Worm (Caenorhabditis elegans): Measurements from ENCODE around the gene gly-3.

gly-3 gene

DNA sequence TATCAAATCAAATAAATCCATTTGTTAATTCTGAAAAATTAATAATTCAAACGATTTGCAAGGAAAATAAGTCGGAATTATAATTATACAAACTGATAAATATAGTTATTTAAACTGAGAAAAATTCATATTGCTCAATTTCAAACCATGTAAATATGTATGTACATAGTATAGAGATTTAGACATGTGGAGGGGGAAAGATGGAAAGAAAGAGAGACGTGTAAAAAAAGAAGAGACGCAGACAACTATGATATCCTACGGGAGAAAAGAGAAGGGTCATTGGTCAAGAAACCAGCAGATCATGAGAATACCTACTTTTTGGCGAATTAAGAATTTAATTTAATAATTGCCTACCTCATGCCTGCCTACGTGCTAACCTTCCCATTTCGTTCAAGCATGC, 40.5 kb upstream of the gly-3 start, which contains the start of gene C29E4.11 (continued):
- TF ChIP-seq fkh-10 (GFP tag; optimal IDR thresholded peaks at IDR 0.05) (no peak), swsn-7 (tag; optimal IDR thresholded peaks at IDR 0.05) (peak; percentile 11), grh-1 (GFP tag; IDR thresholded peaks at IDR 0.05) (no peak)

DNA sequence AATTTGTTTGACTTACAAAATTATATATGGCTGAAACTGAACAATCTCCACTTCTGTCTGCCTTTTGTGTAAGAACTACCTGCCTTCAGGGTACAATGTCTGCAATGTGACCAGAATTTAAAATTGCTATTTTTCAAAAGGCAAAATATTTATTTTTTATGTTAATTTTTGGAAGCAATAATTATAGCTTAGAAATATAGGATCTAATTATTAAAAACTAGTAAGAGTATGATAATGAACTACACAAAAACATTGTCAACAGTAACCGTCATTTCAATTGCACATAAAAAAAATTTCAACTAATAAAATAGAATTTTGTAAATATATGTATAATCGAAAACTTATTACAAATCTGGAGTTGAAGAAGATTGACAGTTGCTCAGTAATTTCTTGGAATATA, 39.4 kb upstream of the gly-3 start, which contains the start of gene C29E4.9:
C29E4.9 (minus strand) TSS at position 101 of the 400 bp plus-strand sequence.
- TF ChIP-seq lin-39 (tag; optimal IDR thresholded peaks at IDR 0.05) (no peak), efl-1 (optimal IDR thresholded peaks at IDR 0.05) (no peak), efl-1 (GFP tag; optimal IDR thresholded peaks at IDR 0.05 in 1 of 2) (peak in 1 of 2 experiments; percentile 43)

DNA sequence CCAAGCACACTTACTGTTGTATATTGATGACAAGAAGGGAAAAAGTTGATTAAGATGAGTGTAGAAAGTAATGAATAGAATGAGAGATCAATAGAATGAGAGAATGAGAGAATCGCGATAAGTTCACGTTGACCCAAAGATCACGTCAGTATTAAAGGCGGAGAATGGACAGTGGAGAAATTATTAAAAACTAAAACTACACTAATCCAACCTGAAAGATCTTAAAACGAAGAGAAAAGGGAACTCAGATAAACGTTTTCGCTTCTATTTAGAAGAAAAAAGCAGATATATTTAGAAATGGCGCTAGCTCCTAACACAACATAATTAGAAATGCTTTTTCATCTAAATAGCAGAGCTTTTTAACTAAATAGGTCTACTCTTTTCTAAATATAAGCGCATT, 35.6 kb upstream of the gly-3 start, which contains the start of gene let-754:
let-754 (minus strand) TSS at position 101 of the 400 bp plus-strand sequence.
- no peak for TF ChIP-seq efl-3 (GFP tag; optimal IDR thresholded peaks at IDR 0.05)
- no peak for TF ChIP-seq vab-15 (tag; optimal IDR thresholded peaks at IDR 0.05)
- no peak for TF ChIP-seq nhr-76 (tag; optimal IDR thresholded peaks at IDR 0.05)
- no peak for TF ChIP-seq egl-13 (tag; optimal IDR thresholded peaks at IDR 0.05)
- no peak for TF ChIP-seq hlh-17 (GFP tag; optimal IDR thresholded peaks at IDR 0.05; ENCODE audit: borderline replicate concordance)
- no peak for TF ChIP-seq hlh-4 (tag; optimal IDR thresholded peaks at IDR 0.05)
- no peak for TF ChIP-seq efl-1 (optimal IDR thresholded peaks at IDR 0.05)
- no peak for TF ChIP-seq efl-1 (GFP tag; optimal IDR thresholded peaks at IDR 0.05 in 1 of 2)
- TF ChIP-seq C34B4.2 (tag; optimal IDR thresholded peaks at IDR 0.05): no peak
- no peak for TF ChIP-seq ztf-4 (tag; optimal IDR thresholded peaks at IDR 0.05)
- no peak for TF ChIP-seq irx-1 (tag; optimal IDR thresholded peaks at IDR 0.05)
- no peak for TF ChIP-seq ceh-82 (tag; optimal IDR thresholded peaks at IDR 0.05)
- TF ChIP-seq isw-1 (GFP tag; IDR thresholded peaks at IDR 0.05): no peak
- TF ChIP-seq nhr-20 (tag; optimal IDR thresholded peaks at IDR 0.05): no peak
- TF ChIP-seq pax-3 (tag; optimal IDR thresholded peaks at IDR 0.05): no peak
- TF ChIP-seq tlp-1 (tag; optimal IDR thresholded peaks at IDR 0.05): no peak
- no peak for TF ChIP-seq alr-1 (tag; optimal IDR thresholded peaks at IDR 0.05; ENCODE audit: borderline replicate concordance)
- no peak for TF ChIP-seq tbx-2 (tag; optimal IDR thresholded peaks at IDR 0.05)

DNA sequence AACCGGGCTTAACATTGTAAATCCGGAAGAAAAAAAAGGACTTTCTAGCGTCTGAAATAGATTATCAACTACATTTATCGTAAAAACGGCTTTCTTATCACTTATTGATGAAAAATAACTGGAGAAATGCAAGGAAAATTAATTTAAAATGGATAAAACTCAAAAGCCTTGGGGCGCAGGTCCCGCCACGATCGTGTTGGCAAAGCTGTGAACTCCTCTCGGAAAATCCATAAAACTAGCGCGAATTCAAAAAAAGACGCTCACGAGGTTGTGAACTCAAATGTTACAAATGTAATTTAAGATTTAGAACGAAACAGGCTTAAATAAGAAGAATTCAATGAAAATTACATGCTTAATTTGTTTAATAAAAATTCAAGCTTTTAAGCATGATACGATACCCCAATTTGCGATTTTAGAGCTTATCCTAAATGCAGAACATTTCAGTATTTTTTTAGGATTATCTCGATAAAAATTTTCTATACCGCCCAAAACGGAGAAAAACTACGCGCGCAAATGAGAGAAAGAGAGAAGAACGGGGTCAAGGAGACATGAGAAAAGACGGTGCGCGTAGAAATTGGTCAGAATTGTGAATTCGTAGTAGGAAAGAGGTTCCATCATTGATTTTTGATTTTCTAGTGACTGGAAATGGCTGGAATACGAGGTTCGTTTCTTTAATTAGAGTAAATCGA, 34.7 kb upstream of the gly-3 start, which contains the start of gene C29E4.15:
C29E4.15 (plus strand) TSS at position 547 of the 689 bp plus-strand sequence.
- TF ChIP-seq ceh-82 (tag; optimal IDR thresholded peaks at IDR 0.05) (peak in 1 of 3 experiments; percentile 43), alr-1 (tag; optimal IDR thresholded peaks at IDR 0.05; ENCODE audit: borderline replicate concordance) (no peak), isw-1 (GFP tag; IDR thresholded peaks at IDR 0.05) (peak; percentile 33; the same call in 1 of the 2 replicates), vab-15 (tag; optimal IDR thresholded peaks at IDR 0.05) (no peak), F16B12.6 (tag; optimal IDR thresholded peaks at IDR 0.05) (peak; percentile 30), lin-35 (GFP tag; optimal IDR thresholded peaks at IDR 0.05) (peak; percentile 74 to 91), nhr-19 (GFP tag; conservative IDR thresholded peaks at IDR 0.05) (peak; percentile 52), xbp-1 (tag; optimal IDR thresholded peaks at IDR 0.05) (peak; percentile 37), rnt-1 (tag; optimal IDR thresholded peaks at IDR 0.05) (peak; percentile 68), dpl-1 (GFP tag; optimal IDR thresholded peaks at IDR 0.05) (peak; percentile 79 to 92 (median 84)), fkh-8 (tag; optimal IDR thresholded peaks at IDR 0.05) (peak; percentile 29), mdl-1 (tag; optimal IDR thresholded peaks at IDR 0.05) (peak in 1 of 2 experiments; percentile 24), tlp-1 (tag; optimal IDR thresholded peaks at IDR 0.05) (no peak), nhr-47 (tag; optimal IDR thresholded peaks at IDR 0.05) (peak; percentile 58), lsy-2 (tag; optimal IDR thresholded peaks at IDR 0.05) (peak; percentile 53 to 73), C34B4.2 (tag; optimal IDR thresholded peaks at IDR 0.05) (no peak), blmp-1 (tag; optimal IDR thresholded peaks at IDR 0.05) (peak; percentile 64), tbx-2 (tag; optimal IDR thresholded peaks at IDR 0.05) (peak; percentile 21), nhr-20 (tag; optimal IDR thresholded peaks at IDR 0.05) (peak; percentile 48), nhr-12 (tag; optimal IDR thresholded peaks at IDR 0.05) (no peak), efl-1 (optimal IDR thresholded peaks at IDR 0.05) (peak; percentile 92), efl-1 (GFP tag; optimal IDR thresholded peaks at IDR 0.05 in 1 of 2) (peak; percentile 90 to 98), unc-86 (tag; optimal IDR thresholded peaks at IDR 0.05) (peak; percentile 40), nhr-71 (tag; optimal IDR thresholded peaks at IDR 0.05) (peak; percentile 70), swsn-7 (tag; optimal IDR thresholded peaks at IDR 0.05) (peak; percentile 47), nhr-77 (tag; optimal IDR thresholded peaks at IDR 0.05) (no peak), lin-15B (tag; optimal IDR thresholded peaks at IDR 0.05) (peak; percentile 17), skn-1 (tag; optimal IDR thresholded peaks at IDR 0.05) (peak; percentile 34), snu-23 (GFP tag; optimal IDR thresholded peaks at IDR 0.05) (peak; percentile 58)
